Worm (Caenorhabditis elegans): ENCODE measurements around the gene Y41E3.19.

Y41E3.19 gene

DNA sequence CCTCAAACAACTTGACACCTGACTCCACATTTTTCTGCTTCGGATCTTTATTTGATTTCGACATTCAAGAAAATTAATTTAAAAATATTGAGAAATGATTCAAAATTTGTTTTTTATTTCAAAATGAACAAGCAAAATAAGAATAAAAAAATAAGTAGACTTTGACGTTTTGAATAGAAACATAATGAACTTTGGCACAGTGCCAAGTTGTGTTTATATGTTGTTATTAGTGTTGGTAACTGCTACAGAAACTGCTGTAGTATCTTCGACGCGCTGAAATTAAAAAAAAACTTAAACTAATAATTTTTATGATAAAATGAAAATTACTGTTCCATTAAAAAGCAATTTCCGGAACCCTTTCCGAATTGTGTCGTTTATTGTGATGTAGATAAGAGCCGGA lies 9.7 kb downstream of the Y41E3.19 start, which contains the start of gene Y41E3.18:
Gene Y41E3.18 (minus strand): TSS at position 101 of the 400 bp plus-strand sequence.
- TF ChIP-seq dao-5 (tag; optimal IDR thresholded peaks at IDR 0.05) (no peak), W03F9.2 (tag; optimal IDR thresholded peaks at IDR 0.05) (no peak), him-1 (tag; optimal IDR thresholded peaks at IDR 0.05) (no peak)

DNA sequence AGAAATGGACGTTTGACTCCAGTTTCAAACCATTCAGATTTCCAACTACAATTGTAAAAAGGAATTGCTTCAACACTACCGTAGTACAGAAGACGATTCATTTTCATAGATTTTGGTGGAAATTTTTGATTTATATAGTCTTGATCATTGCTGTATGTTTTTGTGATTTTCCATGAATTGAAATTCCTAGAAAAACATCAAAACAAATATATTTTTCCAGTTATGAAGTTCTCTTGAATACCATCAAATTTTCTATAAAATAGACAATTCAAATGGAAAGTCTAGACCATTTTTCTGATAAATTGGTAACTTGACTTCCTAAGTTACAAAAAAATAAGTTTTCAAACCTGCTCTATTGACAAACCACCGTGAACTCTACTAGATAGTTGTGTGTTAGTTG lies 12.9 kb downstream of the Y41E3.19 start, which contains the start of gene srt-48:
Gene srt-48 (minus strand): TSS at position 101 of the 400 bp plus-strand sequence.
- TF ChIP-seq W03F9.2 (tag; optimal IDR thresholded peaks at IDR 0.05), result no peak
- TF ChIP-seq dao-5 (tag; optimal IDR thresholded peaks at IDR 0.05), result no peak
- TF ChIP-seq him-1 (tag; optimal IDR thresholded peaks at IDR 0.05), result no peak

ce11 chrIV:15074392-15074791 lies 18.5 kb downstream of the Y41E3.19 start, which contains the start of gene srt-50:
Gene srt-50 (plus strand): TSS chrIV:15074692.
- TF ChIP-seq W03F9.2 (tag; optimal IDR thresholded peaks at IDR 0.05), result no peak
- no peak for TF ChIP-seq dao-5 (tag; optimal IDR thresholded peaks at IDR 0.05)
- no peak for TF ChIP-seq him-1 (tag; optimal IDR thresholded peaks at IDR 0.05)

ce11 chrIV:15098294-15098693 lies 42.4 kb downstream of the Y41E3.19 start, which contains the start of gene srt-49:
Gene srt-49 (minus strand): TSS chrIV:15098394.
- TF ChIP-seq him-1 (tag; optimal IDR thresholded peaks at IDR 0.05) (no peak), W03F9.2 (tag; optimal IDR thresholded peaks at IDR 0.05) (no peak), dao-5 (tag; optimal IDR thresholded peaks at IDR 0.05) (no peak)

DNA sequence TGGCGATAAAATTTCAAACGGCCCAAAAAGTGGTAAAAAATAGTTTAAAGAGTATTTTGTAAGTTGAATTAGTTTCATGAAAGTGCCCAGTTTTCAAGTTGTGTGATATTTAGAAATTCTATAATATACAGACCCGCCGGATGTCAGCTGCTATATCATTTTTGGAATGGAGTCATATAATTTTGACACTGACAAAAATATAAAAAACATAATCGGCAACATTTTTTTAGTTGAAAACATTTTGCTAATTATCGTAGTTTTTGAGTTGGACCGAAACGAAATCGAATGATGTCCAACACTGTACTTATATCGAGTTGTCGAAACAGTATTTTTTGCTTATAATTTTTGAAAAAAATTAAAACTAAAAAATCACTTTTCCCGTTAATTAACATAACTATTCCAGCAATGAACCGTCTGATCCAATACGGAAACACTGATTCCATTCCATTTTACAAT lies 47.3 kb downstream of the Y41E3.19 start, which contains the start of gene srt-44:
Gene srt-44 (plus strand): TSS at position 406 of the 456 bp plus-strand sequence.
- TF ChIP-seq dao-5 (tag; optimal IDR thresholded peaks at IDR 0.05), result no peak
- no peak for TF ChIP-seq him-1 (tag; optimal IDR thresholded peaks at IDR 0.05)
- no peak for TF ChIP-seq W03F9.2 (tag; optimal IDR thresholded peaks at IDR 0.05)

DNA sequence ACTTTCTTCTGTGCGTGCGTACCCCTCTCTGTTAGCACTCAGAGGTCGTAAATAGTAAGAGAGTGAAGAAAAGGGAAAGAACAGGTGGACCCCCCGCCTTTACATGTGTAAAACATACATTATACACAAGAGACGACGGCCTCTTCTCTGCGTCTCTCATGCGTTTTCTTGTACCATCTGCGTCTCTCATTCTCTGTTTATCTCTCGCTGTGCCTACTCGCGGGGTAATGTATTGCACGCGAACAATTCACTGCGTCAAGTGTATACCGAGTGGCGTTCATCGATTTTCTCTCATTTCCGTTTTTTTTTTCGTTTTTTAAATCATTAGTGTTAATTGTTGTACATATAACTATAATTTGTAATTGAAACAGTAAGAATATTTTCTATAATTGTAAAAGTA lies 51.3 kb downstream of the Y41E3.19 start:
- TF ChIP-seq dao-5 (tag; optimal IDR thresholded peaks at IDR 0.05) (no peak), him-1 (tag; optimal IDR thresholded peaks at IDR 0.05) (no peak), W03F9.2 (tag; optimal IDR thresholded peaks at IDR 0.05) (no peak)

Data from whole organism, L4/young adult.